Fruit fly (Drosophila melanogaster) Kc167 (cell line): ENCODE measurements around the gene GCC185.

ENCODE experiments used
- Myc ChIP-seq: fragments of >200 bp; optimal IDR thresholded peaks from 2 replicates; lab custom pipeline; 2017; ENCODE audit warnings: missing external identifiers
- h ChIP-seq: fragments of >200 bp; optimal IDR thresholded peaks from 3 replicates; lab custom pipeline; 2018; ENCODE audit warnings: missing external identifiers
- ttk ChIP-seq: sonication (Bioruptor generic); optimal IDR thresholded peaks from 2 replicates; lab custom pipeline; 2017; ENCODE audit warnings: missing external identifiers

- no peak for TF ChIP-seq h
- TF ChIP-seq ttk = no peak
- no peak for TF ChIP-seq Myc
Observed at dm6 chr3R:11992934-11993670, 17.5 kb upstream of the GCC185 start, which contains the start of gene mfas.
